Fruit fly (Drosophila melanogaster) whole organism, wandering third instar larva: ENCODE measurements around the gene CG13131.

Source experiments
- Abd-B ChIP-seq: fragments of >200 bp; optimal IDR thresholded peaks from 2 replicates; lab custom pipeline; 2017; ENCODE audit warnings: missing biosample characterization, missing genetic modification characterization
- CG32264 ChIP-seq: fragments of 200-800 bp; sonication (Bioruptor generic); optimal IDR thresholded peaks from 2 replicates; lab custom pipeline; 2016; ENCODE audit warnings: missing biosample characterization, missing genetic modification characterization
- CG9705 ChIP-seq: fragments of 200-800 bp; sonication (Bioruptor generic); optimal IDR thresholded peaks from 2 replicates; lab custom pipeline; 2018; ENCODE audit warnings: missing biosample characterization, mild to moderate bottlenecking, missing genetic modification characterization
- CrebA ChIP-seq: fragments of 200-800 bp; sonication (Bioruptor generic); optimal IDR thresholded peaks from 2 replicates; lab custom pipeline; 2016; ENCODE audit warnings: missing biosample characterization, mild to moderate bottlenecking, missing genetic modification characterization, borderline replicate concordance
- Dfd ChIP-seq: fragments of >200 bp; optimal IDR thresholded peaks from 2 replicates; lab custom pipeline; 2017; ENCODE audit warnings: missing biosample characterization, missing genetic modification characterization
- Dif ChIP-seq: fragments of 200-275, 200-300 bp; sonication (Bioruptor generic); optimal IDR thresholded peaks from 2 replicates; lab custom pipeline; 2018; ENCODE audit warnings: missing biosample characterization, missing genetic modification characterization; ENCODE audit not compliant: partially characterized antibody
- GATAd ChIP-seq: sonication (Bioruptor generic); optimal IDR thresholded peaks from 2 replicates; lab custom pipeline; 2016; ENCODE audit warnings: missing biosample characterization, missing genetic modification characterization
- HLH106 ChIP-seq: fragments of 200-800 bp; optimal IDR thresholded peaks from 3 replicates; lab custom pipeline; 2019; ENCODE audit warnings: missing biosample characterization, mild to moderate bottlenecking, missing genetic modification characterization, moderate library complexity
- Hnf4 ChIP-seq: fragments of 200-800 bp; sonication (Bioruptor generic); optimal IDR thresholded peaks from 2 replicates; lab custom pipeline; 2016; ENCODE audit warnings: missing biosample characterization, mild to moderate bottlenecking, missing genetic modification characterization
- Hr78 ChIP-seq: fragments of >200 bp; optimal IDR thresholded peaks from 2 replicates; lab custom pipeline; 2017; ENCODE audit warnings: missing biosample characterization, missing genetic modification characterization
- Hr83 ChIP-seq: fragments of 200-300 bp; sonication (Bioruptor generic); optimal IDR thresholded peaks from 2 replicates; lab custom pipeline; 2016; ENCODE audit warnings: missing biosample characterization, mild to moderate bottlenecking, missing genetic modification characterization, moderate library complexity; ENCODE audit not compliant: poor library complexity, severe bottlenecking
- Jra ChIP-seq: sonication (Bioruptor generic); optimal IDR thresholded peaks from 2 replicates; lab custom pipeline; 2016; ENCODE audit warnings: missing biosample characterization, missing genetic modification characterization
- Mio ChIP-seq: sonication (Bioruptor generic); optimal IDR thresholded peaks from 2 replicates; lab custom pipeline; 2016; ENCODE audit warnings: missing biosample characterization, missing genetic modification characterization
- Myc ChIP-seq: fragments of >200 bp; optimal IDR thresholded peaks from 2 replicates; lab custom pipeline; 2017
- N ChIP-seq: fragments of >200 bp; optimal IDR thresholded peaks from 2 replicates; lab custom pipeline; 2018; ENCODE audit warnings: missing biosample characterization, missing external identifiers, missing genetic modification characterization
- OdsH ChIP-seq: fragments of 200-800 bp; sonication (Bioruptor generic); optimal IDR thresholded peaks from 2 replicates; lab custom pipeline; 2016; ENCODE audit warnings: missing biosample characterization, mild to moderate bottlenecking, missing genetic modification characterization
- Rel ChIP-seq, 2 experiments: fragments of 200-800 bp; sonication (Bioruptor generic) in 1 of 2; optimal IDR thresholded peaks; 2 replicates in 1 of 2; 3 replicates in 1 of 2; lab custom pipeline; 2016 to 2019; ENCODE audit warnings: mild to moderate bottlenecking in 2 of 2, missing biosample characterization in 2 of 2, missing genetic modification characterization in 2 of 2, moderate library complexity in 1 of 2
- Sp1 ChIP-seq: fragments of 200-800 bp; sonication (Bioruptor generic); optimal IDR thresholded peaks from 3 replicates; lab custom pipeline; 2019; ENCODE audit warnings: missing biosample characterization, mild to moderate bottlenecking, missing genetic modification characterization, moderate library complexity
- Vsx2 ChIP-seq: fragments of 200-300, 225-300 bp; sonication (Bioruptor generic); optimal IDR thresholded peaks from 2 replicates; lab custom pipeline; 2018; ENCODE audit warnings: missing biosample characterization, missing genetic modification characterization; ENCODE audit not compliant: partially characterized antibody
- br ChIP-seq: fragments of 200-800 bp; sonication (Bioruptor generic); optimal IDR thresholded peaks from 2 replicates; lab custom pipeline; 2016; ENCODE audit warnings: missing biosample characterization, missing genetic modification characterization
- brk ChIP-seq: fragments of 200-800 bp; sonication (Bioruptor generic); optimal IDR thresholded peaks from 2 replicates; lab custom pipeline; 2016; ENCODE audit warnings: missing biosample characterization, mild to moderate bottlenecking, missing genetic modification characterization
- dl ChIP-seq, 2 experiments: fragments of 175-275, 200-275 bp in 1 of 2; fragments of 200-275 bp in 1 of 2; sonication (Bioruptor generic); optimal IDR thresholded peaks; lab custom pipeline; 2018; ENCODE audit warnings: mild to moderate bottlenecking in 2 of 2, missing biosample characterization in 2 of 2, missing genetic modification characterization in 2 of 2, moderate library complexity in 2 of 2; ENCODE audit not compliant: partially characterized antibody in 2 of 2, insufficient read depth in 1 of 2
- dmrt93B ChIP-seq: fragments of 200-800 bp; sonication (Bioruptor generic); optimal IDR thresholded peaks from 2 replicates; lab custom pipeline; 2018; ENCODE audit warnings: missing biosample characterization, mild to moderate bottlenecking, missing genetic modification characterization
- dsf ChIP-seq: sonication (Bioruptor generic); optimal IDR thresholded peaks from 2 replicates; lab custom pipeline; 2016; ENCODE audit warnings: missing biosample characterization, missing genetic modification characterization, borderline replicate concordance
- ey ChIP-seq: fragments of 200-800 bp; sonication (Bioruptor generic); optimal IDR thresholded peaks from 2 replicates; lab custom pipeline; 2016; ENCODE audit warnings: missing biosample characterization, missing genetic modification characterization
- foxo ChIP-seq, 2 experiments: fragments of 200-800 bp; sonication (Bioruptor generic); optimal IDR thresholded peaks; 2 replicates in 1 of 2; 3 replicates in 1 of 2; lab custom pipeline; 2016 to 2017; ENCODE audit warnings: missing biosample characterization in 2 of 2, missing genetic modification characterization in 2 of 2
- fru ChIP-seq: fragments of 200-800 bp; sonication (Bioruptor generic); optimal IDR thresholded peaks from 3 replicates; lab custom pipeline; 2016; ENCODE audit warnings: missing biosample characterization, mild to moderate bottlenecking, missing genetic modification characterization
- h ChIP-seq: fragments of 200-800 bp; sonication (Bioruptor generic); optimal IDR thresholded peaks from 3 replicates; lab custom pipeline; 2016; ENCODE audit warnings: missing biosample characterization, mild to moderate bottlenecking, missing genetic modification characterization
- jim ChIP-seq: fragments of 175-275, 200-325 bp; sonication (Bioruptor generic); optimal IDR thresholded peaks from 2 replicates; lab custom pipeline; 2016; ENCODE audit warnings: missing biosample characterization, mild to moderate bottlenecking, missing genetic modification characterization
- lola ChIP-seq: fragments of >200 bp; optimal IDR thresholded peaks from 2 replicates; lab custom pipeline; 2017; ENCODE audit warnings: missing biosample characterization, missing genetic modification characterization
- pan ChIP-seq: fragments of >200 bp; optimal IDR thresholded peaks from 2 replicates; lab custom pipeline; 2017
- psq ChIP-seq: fragments of 200-800 bp; sonication (Bioruptor generic); optimal IDR thresholded peaks from 3 replicates; lab custom pipeline; 2017; ENCODE audit warnings: missing biosample characterization, mild to moderate bottlenecking, missing genetic modification characterization, moderate library complexity
- rgr ChIP-seq: fragments of 200-800 bp; sonication (Bioruptor generic); optimal IDR thresholded peaks from 3 replicates; lab custom pipeline; 2016; ENCODE audit warnings: missing biosample characterization, mild to moderate bottlenecking, missing genetic modification characterization
- sage ChIP-seq: fragments of 200-800 bp; sonication (Bioruptor generic); optimal IDR thresholded peaks from 2 replicates; lab custom pipeline; 2016; ENCODE audit warnings: missing biosample characterization, mild to moderate bottlenecking, missing genetic modification characterization
- sv ChIP-seq: fragments of 200-800 bp; sonication (Bioruptor generic); optimal IDR thresholded peaks from 3 replicates; lab custom pipeline; 2016; ENCODE audit warnings: missing biosample characterization, missing genetic modification characterization
- tai ChIP-seq: sonication (Bioruptor generic); optimal IDR thresholded peaks from 2 replicates; lab custom pipeline; 2016; ENCODE audit warnings: missing biosample characterization, missing genetic modification characterization
- usp ChIP-seq: fragments of >200 bp; optimal IDR thresholded peaks from 2 replicates; lab custom pipeline; 2017; ENCODE audit warnings: missing biosample characterization, missing genetic modification characterization
- woc ChIP-seq: sonication (Bioruptor generic); optimal IDR thresholded peaks from 2 replicates; lab custom pipeline; 2016; ENCODE audit warnings: missing biosample characterization, mild to moderate bottlenecking, missing genetic modification characterization

Gene CG13131

DNA sequence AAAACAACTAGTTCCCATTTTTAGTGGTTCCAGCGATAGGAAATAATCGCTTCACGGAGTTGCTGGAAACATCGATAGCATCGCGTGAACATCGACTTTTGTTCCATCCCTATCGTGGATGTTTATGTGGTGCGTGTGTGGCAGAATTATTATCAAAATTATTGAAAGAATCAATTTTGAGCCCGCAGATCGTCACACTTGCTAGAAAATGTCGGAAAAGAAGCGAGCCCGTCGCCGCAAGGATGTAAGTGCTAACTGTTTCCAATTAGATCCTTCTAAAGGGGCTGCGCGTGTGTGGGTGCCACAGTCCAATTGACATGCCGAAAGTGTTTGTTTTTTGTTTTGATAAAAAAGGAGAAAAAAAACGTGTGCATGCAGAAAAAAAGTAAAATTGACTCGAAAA lies 8.0 kb downstream of the CG13131 start, which contains the start of gene Trp1:
Gene Trp1, plus strand, starts transcription at position 89 of the 403 bp plus-strand sequence.
- no peak for TF ChIP-seq h (GFP tag; lab: Kevin White, UChicago)
- no peak for TF ChIP-seq br (GFP tag; lab: Kevin White, UChicago)
- no peak for TF ChIP-seq GATAd (GFP tag; lab: Kevin White, UChicago)
- peak; percentile 18 for TF ChIP-seq brk (GFP tag; lab: Kevin White, UChicago)
- TF ChIP-seq dl (GFP tag; optimal IDR thresholded peaks at IDR 0.05; lab: Kevin White, UChicago; ENCODE audit: insufficient read depth in 1 of 2, partially characterized antibody in 2 of 2), result no peak
- TF ChIP-seq Vsx2, result peak; percentile 57
- no peak for TF ChIP-seq Mio (GFP tag; lab: Kevin White, UChicago)
- TF ChIP-seq Jra (GFP tag; lab: Kevin White, UChicago), result no peak
- TF ChIP-seq OdsH, result no peak
- no peak for TF ChIP-seq Sp1 (GFP tag; lab: Kevin White, UChicago)
- TF ChIP-seq jim (GFP tag; lab: Kevin White, UChicago), result no peak
- TF ChIP-seq Rel (GFP tag; optimal IDR thresholded peaks at IDR 0.05; lab: Kevin White, UChicago), result no peak
- TF ChIP-seq Rel (tag; optimal IDR thresholded peaks at IDR 0.05; lab: Kevin White, UChicago), result no peak
- TF ChIP-seq usp (GFP tag; lab: Kevin White, UChicago), result no peak
- peak; percentile 37 for TF ChIP-seq Hr83 (GFP tag; lab: Kevin White, UChicago)
- TF ChIP-seq CrebA (GFP tag; lab: Kevin White, UChicago), result no peak
- peak; percentile 61 for TF ChIP-seq tai
- TF ChIP-seq foxo (GFP tag; optimal IDR thresholded peaks at IDR 0.05; lab: Kevin White, UChicago), result no peak
- no peak for TF ChIP-seq sage
- peak; percentile 23 for TF ChIP-seq Hnf4 (GFP tag; lab: Kevin White, UChicago)
- TF ChIP-seq Abd-B, result no peak
- TF ChIP-seq woc, result peak; percentile 12
- no peak for TF ChIP-seq dmrt93B (GFP tag; lab: Kevin White, UChicago)
- TF ChIP-seq CG9705 (GFP tag; lab: Kevin White, UChicago), result no peak
- TF ChIP-seq Dfd, result no peak
- TF ChIP-seq CG32264 (GFP tag; lab: Kevin White, UChicago), result no peak
- TF ChIP-seq psq (GFP tag; lab: Kevin White, UChicago), result no peak
- no peak for TF ChIP-seq lola (GFP tag; lab: Kevin White, UChicago)
- TF ChIP-seq Hr78 (GFP tag; lab: Kevin White, UChicago), result no peak
- no peak for TF ChIP-seq HLH106 (tag; lab: Kevin White, UChicago)
- TF ChIP-seq sv, result no peak
- no peak for TF ChIP-seq ey (GFP tag; lab: Kevin White, UChicago)
- TF ChIP-seq fru (GFP tag; lab: Kevin White, UChicago), result no peak
- TF ChIP-seq N (GFP tag; lab: Kevin White, UChicago), result no peak
- TF ChIP-seq rgr (GFP tag; lab: Kevin White, UChicago), result no peak

DNA sequence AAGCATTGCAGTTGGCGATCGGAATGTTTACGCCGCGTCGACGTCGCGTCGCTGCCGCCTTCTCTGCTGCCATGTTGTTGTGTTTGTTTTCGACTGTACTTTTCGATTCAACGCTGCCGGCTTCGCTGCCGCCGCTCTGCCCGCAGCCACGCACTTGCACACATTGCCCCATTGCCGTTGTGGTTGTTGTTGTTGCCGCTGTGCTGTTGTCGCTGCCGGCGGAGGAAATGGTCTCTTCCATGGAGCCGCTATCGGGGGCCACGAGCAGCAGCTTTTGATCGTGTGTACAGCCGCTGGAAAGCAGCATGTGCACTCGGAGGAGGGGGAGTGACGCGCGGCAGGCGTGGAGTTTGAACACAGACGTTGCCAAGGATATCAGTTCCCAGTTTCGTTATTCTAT lies 12.7 kb downstream of the CG13131 start:
- TF ChIP-seq Hnf4 (GFP tag; lab: Kevin White, UChicago), result no peak
- no peak for TF ChIP-seq lola (GFP tag; lab: Kevin White, UChicago)

dm6 chr2L:10003593-10003992 lies 13.7 kb downstream of the CG13131 start, which contains the start of gene Ndf:
Gene Ndf, plus strand, starts transcription at chr2L:10003832.
- TF ChIP-seq lola (GFP tag; lab: Kevin White, UChicago), result no peak
- no peak for TF ChIP-seq fru (GFP tag; lab: Kevin White, UChicago)
- TF ChIP-seq Dif, result peak; percentile 6
- TF ChIP-seq Sp1 (GFP tag; lab: Kevin White, UChicago), result peak; percentile 62
- TF ChIP-seq psq (GFP tag; lab: Kevin White, UChicago), result peak; percentile 28
- no peak for TF ChIP-seq pan
- peak; percentile 62 for TF ChIP-seq jim (GFP tag; lab: Kevin White, UChicago)
- peak; percentile 62 for TF ChIP-seq HLH106 (tag; lab: Kevin White, UChicago)
- no peak for TF ChIP-seq Rel (GFP tag; optimal IDR thresholded peaks at IDR 0.05; lab: Kevin White, UChicago)
- no peak for TF ChIP-seq Rel (tag; optimal IDR thresholded peaks at IDR 0.05; lab: Kevin White, UChicago)
- peak; percentile 59 for TF ChIP-seq woc
- peak; percentile 54 for TF ChIP-seq brk (GFP tag; lab: Kevin White, UChicago)
- TF ChIP-seq usp (GFP tag; lab: Kevin White, UChicago), result no peak
- TF ChIP-seq dsf, result no peak
- TF ChIP-seq tai, result no peak
- TF ChIP-seq foxo (GFP tag; optimal IDR thresholded peaks at IDR 0.05; lab: Kevin White, UChicago), result peak in 1 of 2 experiments; percentile 77
- TF ChIP-seq Vsx2, result peak; percentile 58
- TF ChIP-seq Hr83 (GFP tag; lab: Kevin White, UChicago), result peak; percentile 96
- TF ChIP-seq br (GFP tag; lab: Kevin White, UChicago), result peak; percentile 62
- TF ChIP-seq Mio (GFP tag; lab: Kevin White, UChicago), result no peak
- peak; percentile 39 for TF ChIP-seq sv
- peak; percentile 41 for TF ChIP-seq Jra (GFP tag; lab: Kevin White, UChicago)
- peak; percentile 66 for TF ChIP-seq Hnf4 (GFP tag; lab: Kevin White, UChicago)
- TF ChIP-seq N (GFP tag; lab: Kevin White, UChicago), result no peak
- TF ChIP-seq dl (GFP tag; optimal IDR thresholded peaks at IDR 0.05; lab: Kevin White, UChicago; ENCODE audit: insufficient read depth in 1 of 2, partially characterized antibody in 2 of 2), result no peak
- TF ChIP-seq dmrt93B (GFP tag; lab: Kevin White, UChicago), result peak; percentile 57
- no peak for TF ChIP-seq Abd-B
- peak; percentile 55 for TF ChIP-seq OdsH
- no peak for TF ChIP-seq Dfd
- TF ChIP-seq ey (GFP tag; lab: Kevin White, UChicago), result peak; percentile 36
- no peak for TF ChIP-seq Hr78 (GFP tag; lab: Kevin White, UChicago)
- peak; percentile 4 for TF ChIP-seq GATAd (GFP tag; lab: Kevin White, UChicago)
- TF ChIP-seq h (GFP tag; lab: Kevin White, UChicago), result peak; percentile 78
- peak; percentile 81 for TF ChIP-seq rgr (GFP tag; lab: Kevin White, UChicago)
- peak; percentile 60 for TF ChIP-seq CG9705 (GFP tag; lab: Kevin White, UChicago)
- no peak for TF ChIP-seq sage
- TF ChIP-seq CrebA (GFP tag; lab: Kevin White, UChicago), result no peak
- no peak for TF ChIP-seq CG32264 (GFP tag; lab: Kevin White, UChicago)
- peak; percentile 5 for TF ChIP-seq Myc (lab: Kevin White, UChicago)
- TF ChIP-seq, all 38 proteins: peak for 22
